Fruit fly (Drosophila melanogaster): ENCODE data around the gene Sid.

Sid gene

dm6 chr3R:28631753-28632152 is 38.8 kb upstream of the Sid start (continued):
- no peak for TF ChIP-seq CG6272 (GFP tag; IDR thresholded peaks at IDR 0.05)
- peak; percentile 80 for TF ChIP-seq tin (GFP tag; optimal IDR thresholded peaks at IDR 0.05)
- no peak for TF ChIP-seq CG8478 (optimal IDR thresholded peaks at IDR 0.05)
- TF ChIP-seq CG12155 (GFP tag; optimal IDR thresholded peaks at IDR 0.05): peak; percentile 32
- peak; percentile 55 for TF ChIP-seq H2.0 (GFP tag; IDR thresholded peaks at IDR 0.05)
- TF ChIP-seq bcd (GFP tag; optimal IDR thresholded peaks at IDR 0.05): peak; percentile 49
- TF ChIP-seq sd (tag; optimal IDR thresholded peaks at IDR 0.05): no peak
- no peak for TF ChIP-seq MBD-R2 (GFP tag; IDR thresholded peaks at IDR 0.05)
- TF ChIP-seq CHES-1-like (GFP tag; optimal IDR thresholded peaks at IDR 0.05): peak; percentile 4
- TF ChIP-seq CG9727 (GFP tag; optimal IDR thresholded peaks at IDR 0.05): peak; percentile 71
- TF ChIP-seq CG14014 (GFP tag; IDR thresholded peaks at IDR 0.05): no peak
- TF ChIP-seq Lpt (GFP tag; optimal IDR thresholded peaks at IDR 0.05): no peak
- TF ChIP-seq CG2875 (GFP tag; optimal IDR thresholded peaks at IDR 0.05): peak; percentile 35
- TF ChIP-seq knrl (GFP tag; IDR thresholded peaks at IDR 0.05; ENCODE audit: partially characterized antibody): no peak
- no peak for TF ChIP-seq Dref (GFP tag; IDR thresholded peaks at IDR 0.05)
- TF ChIP-seq CG12071 (GFP tag; optimal IDR thresholded peaks at IDR 0.05): peak; percentile 53
- peak; percentile 50 for TF ChIP-seq Side (GFP tag; optimal IDR thresholded peaks at IDR 0.05)
- peak; percentile 13 for TF ChIP-seq CG1602 (GFP tag; optimal IDR thresholded peaks at IDR 0.05)
- peak; percentile 14 for TF ChIP-seq p53 (GFP tag; optimal IDR thresholded peaks at IDR 0.05)
- TF ChIP-seq zen (tag; optimal IDR thresholded peaks at IDR 0.05): peak; percentile 97
- TF ChIP-seq pum (GFP tag; optimal IDR thresholded peaks at IDR 0.05): peak; percentile 60
- peak; percentile 66 for TF ChIP-seq Six4 (GFP tag; optimal IDR thresholded peaks at IDR 0.05)
- TF ChIP-seq Dip2 (GFP tag; IDR thresholded peaks at IDR 0.05): no peak
- 0 out of 2 replicates have a peak, but pooled peaks have one; percentile 16 for TF ChIP-seq sob (GFP tag; IDR thresholded peaks at IDR 0.05)
- peak; percentile 53 for TF ChIP-seq CG18764 (GFP tag; optimal IDR thresholded peaks at IDR 0.05)
- TF ChIP-seq CG4360 (GFP tag; IDR thresholded peaks at IDR 0.05): no peak
- TF ChIP-seq CG4617 (GFP tag; optimal IDR thresholded peaks at IDR 0.05; ENCODE audit: borderline replicate concordance): no peak
- peak; percentile 45; the same call in 1 of the 3 replicates for TF ChIP-seq otp (GFP tag; IDR thresholded peaks at IDR 0.05)
- peak; percentile 51; the same call in 1 of the 2 replicates for TF ChIP-seq CG10366 (GFP tag; IDR thresholded peaks at IDR 0.05)
- no peak for TF ChIP-seq Dip3 (GFP tag; optimal IDR thresholded peaks at IDR 0.05)
- no peak for TF ChIP-seq CG18619 (GFP tag; optimal IDR thresholded peaks at IDR 0.05)
- TF ChIP-seq kni (GFP tag; optimal IDR thresholded peaks at IDR 0.05): no peak
- TF ChIP-seq Hr3 (GFP tag; optimal IDR thresholded peaks at IDR 0.05): peak; percentile 41
- TF ChIP-seq Kr (GFP tag; optimal IDR thresholded peaks at IDR 0.05): peak; percentile 50
- peak; percentile 66 for TF ChIP-seq CG1233 (GFP tag; optimal IDR thresholded peaks at IDR 0.05)
- TF ChIP-seq CG10543 (GFP tag; optimal IDR thresholded peaks at IDR 0.05): no peak
- no peak for TF ChIP-seq CG1832 (GFP tag; optimal IDR thresholded peaks at IDR 0.05)
- TF ChIP-seq toy (GFP tag; IDR thresholded peaks at IDR 0.05): no peak
- no peak for TF ChIP-seq schlank (tag; optimal IDR thresholded peaks at IDR 0.05)
- no peak for TF ChIP-seq Sry-β (GFP tag; optimal IDR thresholded peaks at IDR 0.05)
- TF ChIP-seq NfI (GFP tag; optimal IDR thresholded peaks at IDR 0.05): peak; percentile 4
- peak; percentile 9 for TF ChIP-seq CG13424 (tag; optimal IDR thresholded peaks at IDR 0.05)
- TF ChIP-seq chn (GFP tag; optimal IDR thresholded peaks at IDR 0.05): no peak
- peak; percentile 27 for TF ChIP-seq CG13775 (GFP tag; optimal IDR thresholded peaks at IDR 0.05)
- TF ChIP-seq vnd (GFP tag; IDR thresholded peaks at IDR 0.05; ENCODE audit: partially characterized antibody): no peak
- no peak for TF ChIP-seq CG6854 (GFP tag; optimal IDR thresholded peaks at IDR 0.05)
- peak; percentile 72 for TF ChIP-seq gem (tag; optimal IDR thresholded peaks at IDR 0.05)
- no peak for TF ChIP-seq ap (GFP tag; IDR thresholded peaks at IDR 0.05)
- no peak for TF ChIP-seq tio (GFP tag; optimal IDR thresholded peaks at IDR 0.05)
- TF ChIP-seq CG10979 (tag; optimal IDR thresholded peaks at IDR 0.05): peak; percentile 64
- TF ChIP-seq pros (GFP tag; optimal IDR thresholded peaks at IDR 0.05): no peak
- peak; percentile 37 for TF ChIP-seq CG16815 (GFP tag; optimal IDR thresholded peaks at IDR 0.05)
